Worm (Caenorhabditis elegans) whole organism, young adult: Measurements from ENCODE around the gene F36H12.5.

ENCODE experiments used
- B0035.1 ChIP-seq: sonication (generic microtip); optimal IDR thresholded peaks from 2 replicates; lab custom pipeline; 2016; ENCODE audit warnings: missing genetic modification characterization, mild to moderate bottlenecking, missing compliant biosample characterization, missing genotype, missing genetic modification reagents
- Y95B8A.8 ChIP-seq: fragments of 200-800 bp; sonication (Bioruptor generic); IDR thresholded peaks from 2 replicates; pipeline ENCODE4 v1.3.6; 2022; ENCODE audit warnings: missing genetic modification reagents, missing genetic modification characterization, missing compliant biosample characterization
- akir-1 ChIP-seq: fragments of 200-800 bp; sonication (Bioruptor generic); optimal IDR thresholded peaks from 2 replicates; lab custom pipeline; 2018; ENCODE audit warnings: mild to moderate bottlenecking, missing genetic modification characterization, moderate library complexity, missing compliant biosample characterization
- chd-7 ChIP-seq: sonication (generic microtip); optimal IDR thresholded peaks from 2 replicates; lab custom pipeline; 2016; ENCODE audit warnings: mild to moderate bottlenecking, missing genetic modification characterization, moderate library complexity, missing compliant biosample characterization
- dpl-1 ChIP-seq: fragments of 150-350 bp; optimal IDR thresholded peaks from 2 replicates; lab custom pipeline; 2014; ENCODE audit warnings: missing biosample characterization, missing genetic modification reagents, missing genetic modification characterization
- efl-1 ChIP-seq: fragments of 150-350 bp; optimal IDR thresholded peaks from 2 replicates; lab custom pipeline; 2014; ENCODE audit warnings: missing biosample characterization, missing genetic modification reagents, missing genetic modification characterization
- him-1 ChIP-seq: sonication (generic microtip); optimal IDR thresholded peaks from 2 replicates; lab custom pipeline; 2016; ENCODE audit warnings: missing genotype, missing genetic modification reagents, missing genetic modification characterization, missing compliant biosample characterization
- lag-1 ChIP-seq: fragments of 200-800 bp; sonication (Bioruptor generic); IDR thresholded peaks from 2 replicates; pipeline ENCODE4 v1.3.6; 2022; ENCODE audit warnings: missing genetic modification reagents, missing genetic modification characterization, missing compliant biosample characterization
- madf-10 ChIP-seq: sonication (generic microtip); optimal IDR thresholded peaks from 2 replicates; lab custom pipeline; 2016; ENCODE audit warnings: mild to moderate bottlenecking, missing genetic modification characterization, missing compliant biosample characterization
- madf-8 ChIP-seq: fragments of 200-800 bp; sonication (Bioruptor generic); conservative IDR thresholded peaks from 2 replicates; pipeline ENCODE4 v1.3.6; 2022; ENCODE audit warnings: missing genetic modification reagents, missing genetic modification characterization, missing compliant biosample characterization
- repo-1 ChIP-seq: sonication (generic microtip); optimal IDR thresholded peaks from 2 replicates; lab custom pipeline; 2017; ENCODE audit warnings: mild to moderate bottlenecking, missing genetic modification characterization, missing compliant biosample characterization
- snpc-1.3 ChIP-seq: sonication (generic microtip); optimal IDR thresholded peaks from 2 replicates; lab custom pipeline; 2017; ENCODE audit warnings: missing genetic modification characterization, mild to moderate bottlenecking, missing compliant biosample characterization, antibody characterized with exemption, moderate library complexity, missing genotype, missing genetic modification reagents; ENCODE audit not compliant: insufficient read depth
- snpc-4 ChIP-seq, 5 experiments: fragments of 150-350 bp in 1 of 5; sonication (generic microtip) in 4 of 5; optimal IDR thresholded peaks; 2 replicates each; lab custom pipeline; 2014 to 2018; ENCODE audit warnings: missing genetic modification characterization in 5 of 5, missing biosample characterization in 3 of 5, antibody characterized with exemption in 2 of 5, mild to moderate bottlenecking in 2 of 5, missing compliant biosample characterization in 2 of 5, missing genotype in 2 of 5, moderate library complexity in 2 of 5, missing genetic modification reagents in 1 of 5
- ztf-25 ChIP-seq: fragments of 200-800 bp; sonication (Bioruptor generic); IDR thresholded peaks from 2 replicates; pipeline ENCODE4 v1.3.6; 2022; ENCODE audit warnings: missing genetic modification reagents, missing genetic modification characterization, missing compliant biosample characterization

DNA sequence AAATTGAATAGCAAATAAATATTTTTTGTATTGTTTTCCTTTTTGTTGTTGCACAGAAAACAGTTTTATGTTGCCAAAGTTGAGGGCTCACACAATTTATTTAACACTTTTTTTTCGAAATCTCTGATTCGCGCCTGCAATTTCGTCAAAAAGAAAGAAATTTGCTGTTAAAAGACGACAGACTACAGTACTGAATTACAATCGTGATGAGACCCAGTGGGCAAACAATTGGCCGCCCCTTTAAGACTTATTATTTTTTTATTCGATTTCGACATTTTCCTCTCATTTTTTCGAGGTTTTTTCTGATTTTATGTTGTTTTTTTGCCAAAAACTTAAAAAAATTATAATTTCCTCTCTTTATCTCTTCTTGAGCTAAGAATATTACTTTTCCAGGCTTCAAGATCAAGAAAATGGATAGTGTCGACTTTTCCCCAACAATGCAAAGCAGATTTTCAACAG lies 7.6 kb downstream of the F36H12.5 start, which contains the start of gene slfl-4:
- no peak for TF ChIP-seq snpc-4 (GFP tag; optimal IDR thresholded peaks at IDR 0.05; lab: Kevin White, UChicago)
- TF ChIP-seq snpc-4 (tag; optimal IDR thresholded peaks at IDR 0.05; lab: Kevin White, UChicago): peak in 3 of 4 experiments; percentile 72 to 74 (median 73)
- TF ChIP-seq dpl-1: no peak
- TF ChIP-seq madf-8 (GFP tag; lab: Robert Waterston, UW): peak; percentile 59
- TF ChIP-seq repo-1: no peak
- peak; percentile 33 for TF ChIP-seq efl-1
- TF ChIP-seq madf-10 (tag; lab: Kevin White, UChicago): no peak
- TF ChIP-seq snpc-1.3 (tag; lab: Kevin White, UChicago): no peak
- TF ChIP-seq Y95B8A.8 (GFP tag; lab: Robert Waterston, UW): no peak
- no peak for TF ChIP-seq lag-1 (GFP tag; lab: Robert Waterston, UW)
- no peak for TF ChIP-seq chd-7 (tag; lab: Kevin White, UChicago)
- no peak for TF ChIP-seq him-1 (tag; lab: Kevin White, UChicago)
- no peak for TF ChIP-seq ztf-25 (GFP tag; lab: Robert Waterston, UW)
- TF ChIP-seq akir-1 (GFP tag; lab: Kevin White, UChicago): no peak
- no peak for TF ChIP-seq B0035.1
